Worm (Caenorhabditis elegans): Measurements from ENCODE around the gene ndua-7.

DNA sequence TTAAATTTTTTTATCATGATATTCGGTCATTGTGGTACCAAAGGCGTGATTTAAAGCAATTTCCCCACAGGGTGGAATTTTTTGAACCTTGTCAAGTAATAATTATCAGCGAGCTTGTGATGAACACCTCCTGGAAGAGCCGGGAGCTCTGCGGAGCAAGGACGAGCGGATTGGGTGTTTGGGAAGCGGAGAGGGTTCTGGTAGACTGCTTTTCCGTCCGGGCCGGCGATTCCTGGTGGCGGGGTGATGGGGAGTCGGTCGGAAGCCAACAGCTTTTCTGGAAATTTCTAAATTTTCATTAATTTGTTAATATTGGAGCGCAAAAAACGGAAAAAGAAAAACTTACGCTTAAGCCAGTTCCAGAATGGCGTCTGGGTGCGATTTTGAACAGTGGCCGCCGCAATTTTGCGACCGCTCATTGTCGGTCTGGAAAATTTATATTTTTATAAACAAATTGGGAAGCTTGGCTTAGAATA is at the start of gene ndua-7:
- TF ChIP-seq unc-62 (GFP tag; optimal IDR thresholded peaks at IDR 0.05) (no peak), ztf-11 (tag; optimal IDR thresholded peaks at IDR 0.05) (no peak), pha-4 (tag; optimal IDR thresholded peaks at IDR 0.05) (no peak), lin-32 (GFP tag; optimal IDR thresholded peaks at IDR 0.05) (no peak), ces-1 (GFP tag; optimal IDR thresholded peaks at IDR 0.05) (no peak), ham-2 (GFP tag; optimal IDR thresholded peaks at IDR 0.05) (no peak), bed-3 (GFP tag; optimal IDR thresholded peaks at IDR 0.05) (no peak), nhr-76 (tag; optimal IDR thresholded peaks at IDR 0.05) (no peak), ceh-39 (tag; optimal IDR thresholded peaks at IDR 0.05) (no peak), mep-1 (tag; optimal IDR thresholded peaks at IDR 0.05) (no peak), zip-8 (tag; optimal IDR thresholded peaks at IDR 0.05) (no peak), nhr-237 (tag; optimal IDR thresholded peaks at IDR 0.05) (no peak)
